Worm (Caenorhabditis elegans): ENCODE results near the gene srz-105.

- no peak for TF ChIP-seq nhr-11 (tag; optimal IDR thresholded peaks at IDR 0.05)
- TF ChIP-seq R02D3.7 (tag; optimal IDR thresholded peaks at IDR 0.05) = no peak
- TF ChIP-seq nhr-237 (tag; optimal IDR thresholded peaks at IDR 0.05) = no peak
- no peak for TF ChIP-seq nhr-77 (tag; optimal IDR thresholded peaks at IDR 0.05)
- no peak for TF ChIP-seq unc-39 (tag; optimal IDR thresholded peaks at IDR 0.05)
- no peak for TF ChIP-seq lin-11 (tag; optimal IDR thresholded peaks at IDR 0.05)
- no peak for TF ChIP-seq mbf-1 (tag; optimal IDR thresholded peaks at IDR 0.05)
- no peak for TF ChIP-seq unc-62 (GFP tag; optimal IDR thresholded peaks at IDR 0.05)
- no peak for TF ChIP-seq lin-39 (tag; optimal IDR thresholded peaks at IDR 0.05)
- TF ChIP-seq unc-55 (GFP tag; optimal IDR thresholded peaks at IDR 0.05) = no peak
- no peak for TF ChIP-seq sem-4 (tag; optimal IDR thresholded peaks at IDR 0.05)
- TF ChIP-seq aly-2 (tag; optimal IDR thresholded peaks at IDR 0.05) = no peak
These were observed 4.5 kb downstream of the srz-105 start, which contains the start of gene srz-74 for ce11 chrIV:16329159-16329558.

All from whole organism, L2 larva.